Worm (Caenorhabditis elegans) whole organism, L1 larva: ENCODE measurements around the gene D2023.3.

Source experiments
- elt-2 ChIP-seq: sonication (generic microtip); optimal IDR thresholded peaks from 2 replicates; lab custom pipeline; 2016; ENCODE audit warnings: missing genetic modification characterization, mild to moderate bottlenecking, inconsistent platforms, missing compliant biosample characterization, missing genetic modification reagents
- fkh-4 ChIP-seq: sonication (generic microtip); optimal IDR thresholded peaks from 2 replicates; lab custom pipeline; 2016; ENCODE audit warnings: missing compliant biosample characterization, missing genetic modification characterization, borderline replicate concordance
- fos-1 ChIP-seq: fragments of 150-350 bp; optimal IDR thresholded peaks from 2 replicates; lab custom pipeline; 2014; ENCODE audit warnings: missing biosample characterization, missing genetic modification characterization
- mdl-1 ChIP-seq, 2 experiments: fragments of 150-350 bp; optimal IDR thresholded peaks; 2 replicates each; lab custom pipeline; 2014 to 2017; ENCODE audit warnings: missing biosample characterization in 2 of 2, missing genetic modification characterization in 2 of 2, inconsistent platforms in 1 of 2
- nhr-47 ChIP-seq: sonication (generic microtip); optimal IDR thresholded peaks from 2 replicates; lab custom pipeline; 2016; ENCODE audit warnings: mild to moderate bottlenecking, missing genetic modification characterization, moderate library complexity, missing compliant biosample characterization
- snu-23 ChIP-seq: sonication (generic microtip); optimal IDR thresholded peaks from 2 replicates; lab custom pipeline; 2016; ENCODE audit warnings: missing genetic modification characterization, missing compliant biosample characterization
- unc-62 ChIP-seq: fragments of 150-350 bp; optimal IDR thresholded peaks from 2 replicates; lab custom pipeline; 2014; ENCODE audit warnings: missing biosample characterization, missing genetic modification reagents, missing genetic modification characterization
- xbp-1 ChIP-seq: sonication (generic microtip); optimal IDR thresholded peaks from 2 replicates; lab custom pipeline; 2016; ENCODE audit warnings: missing genetic modification characterization, missing compliant biosample characterization
- zag-1 ChIP-seq: fragments of 150-350 bp; optimal IDR thresholded peaks from 2 replicates; lab custom pipeline; 2014; ENCODE audit warnings: missing biosample characterization, missing genetic modification characterization

- no peak for TF ChIP-seq fkh-4 (tag; lab: Kevin White, UChicago)
- TF ChIP-seq unc-62 (GFP tag; lab: Kevin White, UChicago): no peak
- no peak for TF ChIP-seq elt-2 (tag; lab: Kevin White, UChicago)
- no peak for TF ChIP-seq zag-1 (tag; lab: Kevin White, UChicago)
- no peak for TF ChIP-seq nhr-47 (tag; lab: Kevin White, UChicago)
- TF ChIP-seq xbp-1 (tag; lab: Kevin White, UChicago): no peak
- no peak for TF ChIP-seq mdl-1 (tag; optimal IDR thresholded peaks at IDR 0.05; lab: Kevin White, UChicago)
- TF ChIP-seq snu-23: no peak
- TF ChIP-seq fos-1 (tag; lab: Kevin White, UChicago): no peak
Observed at ce11 chrV:11787258-11787657, 24.6 kb downstream of the D2023.3 start, which contains the start of gene F55A11.7.
